Worm (Caenorhabditis elegans): Measurements from ENCODE around the gene W07A12.8.

DNA sequence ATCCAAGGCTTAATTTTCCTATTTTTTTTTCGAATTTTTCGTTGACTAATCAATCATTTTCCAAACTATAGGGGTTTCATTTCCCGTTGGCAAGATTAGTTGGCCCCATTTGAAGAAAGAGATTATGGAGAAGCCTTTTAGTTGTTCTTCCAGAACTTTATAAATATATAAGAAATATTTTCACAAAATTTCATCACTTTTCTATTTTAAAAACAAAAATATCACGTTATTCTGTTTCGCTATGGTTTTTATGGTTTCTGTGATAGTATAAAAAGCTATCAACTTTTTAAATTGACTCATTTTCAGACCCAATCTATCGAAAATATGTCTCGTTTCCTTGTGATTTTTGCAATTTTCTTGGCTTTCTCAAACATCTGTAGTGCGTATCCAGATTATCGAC, 29.7 kb downstream of the W07A12.8 start, which contains the start of gene nlp-78:
- TF ChIP-seq nhr-25 (tag; optimal IDR thresholded peaks at IDR 0.05) (no peak), unc-62 (GFP tag; optimal IDR thresholded peaks at IDR 0.05) (no peak), fos-1 (tag; optimal IDR thresholded peaks at IDR 0.05) (no peak), mdl-1 (tag; optimal IDR thresholded peaks at IDR 0.05) (no peak), F13H6.1 (tag; optimal IDR thresholded peaks at IDR 0.05) (no peak), nhr-11 (tag; optimal IDR thresholded peaks at IDR 0.05) (no peak), crh-2 (tag; optimal IDR thresholded peaks at IDR 0.05) (no peak), zag-1 (tag; optimal IDR thresholded peaks at IDR 0.05) (no peak), unc-55 (GFP tag; optimal IDR thresholded peaks at IDR 0.05) (no peak), ztf-11 (tag; optimal IDR thresholded peaks at IDR 0.05) (no peak), ZK546.5 (tag; optimal IDR thresholded peaks at IDR 0.05) (no peak), sma-9 (GFP tag; optimal IDR thresholded peaks at IDR 0.05) (no peak), sma-9 (tag; optimal IDR thresholded peaks at IDR 0.05) (no peak)
